Worm (Caenorhabditis elegans) whole organism, mixed stage, embryonic: ENCODE measurements around the gene F41G3.20.
A peak's percentile ranks its signal among the peaks of the same experiment; 100 is the strongest.

Experiments used
- M03D4.4 ChIP-seq: sonication (generic microtip); optimal IDR thresholded peaks from 2 replicates; lab custom pipeline; 2017; ENCODE audit warnings: mild to moderate bottlenecking, missing genetic modification characterization, missing compliant biosample characterization
- bed-3 ChIP-seq: fragments of 200-800 bp; sonication (Bioruptor generic); optimal IDR thresholded peaks from 3 replicates; lab custom pipeline; 2018; ENCODE audit warnings: mild to moderate bottlenecking, missing genetic modification characterization, moderate library complexity, missing compliant biosample characterization
- blmp-1 ChIP-seq: fragments of 150-350 bp; optimal IDR thresholded peaks from 2 replicates; lab custom pipeline; 2014; ENCODE audit warnings: missing biosample characterization, missing genetic modification characterization
- ceh-39 ChIP-seq: fragments of 150-350 bp; optimal IDR thresholded peaks from 2 replicates; lab custom pipeline; 2014; ENCODE audit warnings: missing biosample characterization, missing genetic modification characterization
- ceh-43 ChIP-seq: fragments of 200-800 bp; sonication (Bioruptor generic); optimal IDR thresholded peaks from 2 replicates; lab custom pipeline; 2018; ENCODE audit warnings: mild to moderate bottlenecking, missing genetic modification characterization, moderate library complexity, missing compliant biosample characterization
- ceh-83 ChIP-seq: fragments of 200-800 bp; sonication (Bioruptor generic); optimal IDR thresholded peaks from 2 replicates; lab custom pipeline; 2018; ENCODE audit warnings: mild to moderate bottlenecking, missing genetic modification characterization, missing compliant biosample characterization
- ces-1 ChIP-seq: fragments of 150-350 bp; optimal IDR thresholded peaks from 2 replicates; lab custom pipeline; 2014; ENCODE audit warnings: missing biosample characterization, missing genetic modification reagents, missing genetic modification characterization
- drap-1 ChIP-seq: fragments of 200-800 bp; sonication (Bioruptor generic); optimal IDR thresholded peaks from 3 replicates; lab custom pipeline; 2018; ENCODE audit warnings: mild to moderate bottlenecking, missing genetic modification characterization, missing compliant biosample characterization
- elt-1 ChIP-seq: sonication (generic microtip); optimal IDR thresholded peaks from 2 replicates; lab custom pipeline; 2017; ENCODE audit warnings: missing genetic modification characterization, mild to moderate bottlenecking, missing compliant biosample characterization, antibody characterized with exemption, moderate library complexity, borderline replicate concordance; ENCODE audit not compliant: insufficient read depth
- elt-3 ChIP-seq: fragments of 150-350 bp; optimal IDR thresholded peaks from 2 replicates; lab custom pipeline; 2014; ENCODE audit warnings: missing biosample characterization, missing genetic modification characterization
- ham-2 ChIP-seq: fragments of 200-800 bp; sonication (Bioruptor generic); optimal IDR thresholded peaks from 2 replicates; lab custom pipeline; 2018; ENCODE audit warnings: mild to moderate bottlenecking, missing genetic modification characterization, missing compliant biosample characterization
- lin-13 ChIP-seq: fragments of 150-350 bp; optimal IDR thresholded peaks from 2 replicates; lab custom pipeline; 2014; ENCODE audit warnings: missing biosample characterization, missing genetic modification characterization
- lin-32 ChIP-seq: fragments of 200-800 bp; sonication (Bioruptor generic); optimal IDR thresholded peaks from 2 replicates; lab custom pipeline; 2018; ENCODE audit warnings: mild to moderate bottlenecking, missing genetic modification characterization, missing compliant biosample characterization
- lsy-2 ChIP-seq: fragments of 150-350 bp; optimal IDR thresholded peaks from 2 replicates; lab custom pipeline; 2014; ENCODE audit warnings: missing biosample characterization, missing genetic modification characterization
- mep-1 ChIP-seq: fragments of 150-350 bp; optimal IDR thresholded peaks from 2 replicates; lab custom pipeline; 2017; ENCODE audit warnings: missing biosample characterization, missing genetic modification reagents, missing genetic modification characterization, inconsistent platforms
- mls-2 ChIP-seq: sonication (generic microtip); optimal IDR thresholded peaks from 2 replicates; lab custom pipeline; 2016; ENCODE audit warnings: mild to moderate bottlenecking, missing genetic modification characterization, moderate library complexity, missing compliant biosample characterization
- nhr-12 ChIP-seq: fragments of 150-350 bp; optimal IDR thresholded peaks from 2 replicates; lab custom pipeline; 2014; ENCODE audit warnings: missing biosample characterization, missing genetic modification characterization
- nhr-2 ChIP-seq: fragments of 150-350 bp; optimal IDR thresholded peaks from 2 replicates; lab custom pipeline; 2014; ENCODE audit warnings: missing biosample characterization, missing genetic modification characterization
- nhr-237 ChIP-seq: fragments of 150-350 bp; optimal IDR thresholded peaks from 2 replicates; lab custom pipeline; 2014; ENCODE audit warnings: missing biosample characterization, missing genetic modification characterization
- nhr-28 ChIP-seq: fragments of 150-350 bp; optimal IDR thresholded peaks from 2 replicates; lab custom pipeline; 2014; ENCODE audit warnings: missing biosample characterization, missing genetic modification characterization
- nhr-76 ChIP-seq: sonication (generic microtip); optimal IDR thresholded peaks from 2 replicates; lab custom pipeline; 2017; ENCODE audit warnings: missing biosample characterization, missing genetic modification characterization
- pha-4 ChIP-seq: fragments of 150-350 bp; optimal IDR thresholded peaks from 2 replicates; lab custom pipeline; 2018; ENCODE audit warnings: missing biosample characterization, missing genetic modification reagents, missing genetic modification characterization
- sem-2 ChIP-seq: fragments of 200-800 bp; sonication (Bioruptor generic); optimal IDR thresholded peaks from 2 replicates; lab custom pipeline; 2018; ENCODE audit warnings: mild to moderate bottlenecking, missing genetic modification characterization, missing compliant biosample characterization
- unc-120 ChIP-seq: sonication (generic microtip); optimal IDR thresholded peaks from 2 replicates; lab custom pipeline; 2017; ENCODE audit warnings: missing genetic modification characterization, missing compliant biosample characterization; ENCODE audit not compliant: poor library complexity, severe bottlenecking
- unc-39 ChIP-seq: fragments of 150-350 bp; optimal IDR thresholded peaks from 2 replicates; lab custom pipeline; 2014; ENCODE audit warnings: missing biosample characterization, missing genetic modification characterization
- unc-62 ChIP-seq: fragments of 150-350 bp; optimal IDR thresholded peaks from 2 replicates; lab custom pipeline; 2014; ENCODE audit warnings: missing biosample characterization, missing genetic modification reagents, missing genetic modification characterization

Gene F41G3.20

ce11 chrII:6715853-6716252 lies 35.0 kb downstream of the F41G3.20 start:
- TF ChIP-seq ces-1 (no peak), drap-1 (GFP tag; lab: Kevin White, UChicago) (no peak), ceh-43 (GFP tag; lab: Kevin White, UChicago) (no peak), elt-1 (tag; lab: Kevin White, UChicago) (no peak), pha-4 (tag; lab: Kevin White, UChicago) (no peak), nhr-28 (tag; lab: Kevin White, UChicago) (no peak), unc-62 (GFP tag; lab: Kevin White, UChicago) (no peak), lsy-2 (tag; lab: Kevin White, UChicago) (no peak), ceh-83 (GFP tag; lab: Kevin White, UChicago) (no peak)

ce11 chrII:6713832-6714342 lies 36.9 kb downstream of the F41G3.20 start, which contains the start of gene dpy-2:
Gene dpy-2, plus strand, starts transcription at chrII:6714292.
- TF ChIP-seq unc-62 (GFP tag; lab: Kevin White, UChicago) = peak; percentile 23
- peak; percentile 8 for TF ChIP-seq elt-1 (tag; lab: Kevin White, UChicago)
- TF ChIP-seq blmp-1 (tag; lab: Kevin White, UChicago) = peak; percentile 82
- no peak for TF ChIP-seq lin-13 (tag; lab: Kevin White, UChicago)
- no peak for TF ChIP-seq unc-39 (tag; lab: Kevin White, UChicago)
- peak; percentile 34 for TF ChIP-seq elt-3
- TF ChIP-seq, all 35 proteins: peak for 4

DNA sequence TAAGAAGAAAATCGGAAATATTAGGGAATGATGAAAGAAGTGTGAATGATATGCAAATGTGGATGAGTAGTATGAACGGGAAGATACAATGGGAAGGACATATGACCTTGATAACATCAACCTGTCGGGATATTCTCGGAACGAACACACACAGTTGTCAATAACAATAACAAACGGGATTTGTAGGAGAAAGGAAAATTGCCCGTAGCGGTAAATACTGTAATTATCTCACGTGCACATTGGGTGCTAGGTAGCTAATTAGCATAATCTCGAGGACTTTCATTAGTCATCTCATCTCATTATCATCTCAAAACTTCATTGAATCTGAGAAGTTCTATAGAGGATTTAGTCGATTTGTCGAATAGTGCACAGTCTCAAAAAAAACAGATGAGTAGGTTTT lies 37.8 kb downstream of the F41G3.20 start:
- no peak for TF ChIP-seq unc-39 (tag; lab: Kevin White, UChicago)
- TF ChIP-seq sem-2 (GFP tag; lab: Kevin White, UChicago) = no peak
- peak; percentile 84 for TF ChIP-seq ham-2 (GFP tag; lab: Kevin White, UChicago)
- TF ChIP-seq elt-1 (tag; lab: Kevin White, UChicago) = peak; percentile 51
- peak; percentile 32 for TF ChIP-seq unc-62 (GFP tag; lab: Kevin White, UChicago)

DNA sequence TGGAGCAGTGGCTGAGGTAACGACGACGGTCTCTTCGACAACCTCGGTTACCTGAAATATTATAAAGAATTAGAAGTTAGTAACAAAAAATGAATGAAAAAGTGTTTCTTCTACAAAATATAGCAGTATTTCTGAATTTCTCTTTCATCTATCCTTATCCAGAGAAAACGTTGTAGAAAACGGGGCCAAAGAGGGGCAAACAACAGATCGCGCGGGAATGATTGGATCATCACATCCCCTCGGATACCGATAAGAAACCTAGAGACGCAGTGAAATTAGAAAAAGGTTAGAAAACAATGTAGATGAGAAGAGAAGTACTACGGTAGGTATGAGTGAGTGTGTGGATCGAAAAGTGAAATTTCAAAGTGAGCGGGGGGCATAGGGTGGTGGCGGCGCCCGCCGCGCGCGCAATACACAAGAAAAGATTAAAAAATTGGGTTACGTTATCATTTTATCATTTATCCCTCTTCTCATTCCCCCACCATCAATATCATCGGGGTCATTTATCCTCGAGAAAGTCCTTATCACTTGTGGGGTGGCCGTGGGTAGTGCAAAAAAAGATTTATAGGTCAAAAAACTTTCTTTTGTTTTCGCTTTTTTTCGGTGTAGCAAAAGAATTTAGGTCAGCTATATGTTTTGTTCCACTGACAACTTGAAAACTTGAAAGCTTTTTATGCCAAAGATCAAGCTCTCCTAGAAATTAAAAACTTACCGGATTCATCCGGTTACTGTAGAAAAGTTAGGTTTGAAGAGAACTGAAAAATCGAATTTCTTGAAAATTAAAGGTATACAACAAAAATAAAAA lies 38.5 kb downstream of the F41G3.20 start, which contains the start of the genes dpy-10 and T14B4.19:
Gene dpy-10 (minus strand): TSS at position 51 of the 805 bp plus-strand sequence.
Gene T14B4.19 (minus strand): TSS at position 755 of the 805 bp plus-strand sequence.
- TF ChIP-seq unc-120 (tag; lab: Kevin White, UChicago) (no peak), ceh-43 (GFP tag; lab: Kevin White, UChicago) (no peak), unc-39 (tag; lab: Kevin White, UChicago) (no peak), elt-1 (tag; lab: Kevin White, UChicago) (peak; percentile 80), elt-3 (peak; percentile 58), lin-32 (GFP tag; lab: Kevin White, UChicago) (no peak), ham-2 (GFP tag; lab: Kevin White, UChicago) (peak; percentile 39), blmp-1 (tag; lab: Kevin White, UChicago) (peak; percentile 82), nhr-2 (tag; lab: Kevin White, UChicago) (no peak), M03D4.4 (tag; lab: Kevin White, UChicago) (no peak), lin-13 (tag; lab: Kevin White, UChicago) (no peak), mls-2 (tag; lab: Kevin White, UChicago) (no peak), nhr-76 (tag; lab: Kevin White, UChicago) (no peak), sem-2 (GFP tag; lab: Kevin White, UChicago) (no peak)

DNA sequence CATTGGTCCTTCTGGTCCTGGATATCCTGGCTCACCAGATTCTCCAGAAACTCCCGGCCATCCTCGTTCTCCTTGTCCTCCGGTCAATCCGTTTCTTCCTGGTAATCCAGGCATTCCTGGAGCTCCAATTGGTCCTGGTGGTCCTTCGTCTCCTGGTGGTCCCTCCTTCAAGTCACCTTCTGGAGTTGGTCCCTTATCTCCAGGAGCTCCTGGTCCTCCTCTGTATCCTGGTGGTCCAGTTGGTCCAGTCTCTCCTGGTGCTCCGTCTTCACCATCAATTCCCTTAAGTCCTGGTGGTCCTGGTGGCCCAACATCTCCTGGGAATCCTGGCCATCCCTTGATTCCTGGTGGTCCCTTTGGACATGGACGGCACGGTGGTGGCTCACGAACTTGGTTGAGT lies 40.2 kb downstream of the F41G3.20 start:
- no peak for TF ChIP-seq ceh-39 (tag; lab: Kevin White, UChicago)
- no peak for TF ChIP-seq nhr-12 (tag; lab: Kevin White, UChicago)
- TF ChIP-seq nhr-237 (tag; lab: Kevin White, UChicago) = no peak
- no peak for TF ChIP-seq bed-3
- no peak for TF ChIP-seq elt-1 (tag; lab: Kevin White, UChicago)
- no peak for TF ChIP-seq unc-120 (tag; lab: Kevin White, UChicago)
- no peak for TF ChIP-seq mep-1 (tag; lab: Kevin White, UChicago)
